Fruit fly (Drosophila melanogaster) whole organism, embryonic: ENCODE measurements around the gene COX7AL.

Experiments
- Antp ChIP-seq: fragments of 200-800 bp; sonication (Bioruptor generic); optimal IDR thresholded peaks from 3 replicates; lab custom pipeline; 2016; ENCODE audit warnings: missing biosample characterization, missing genetic modification characterization
- CG10654 ChIP-seq: fragments of 200-800 bp; sonication (Bioruptor generic); optimal IDR thresholded peaks from 2 replicates; lab custom pipeline; 2016; ENCODE audit warnings: missing biosample characterization, missing genetic modification characterization
- CG14965 ChIP-seq: fragments of 200-800 bp; sonication (Bioruptor generic); optimal IDR thresholded peaks from 2 replicates; lab custom pipeline; 2016; ENCODE audit warnings: missing biosample characterization, missing genetic modification characterization, borderline replicate concordance
- CG17829 ChIP-seq: fragments of 200-800 bp; optimal IDR thresholded peaks from 2 replicates; lab custom pipeline; 2019; ENCODE audit warnings: missing biosample characterization, mild to moderate bottlenecking, missing genetic modification characterization, moderate library complexity
- CG18599 ChIP-seq: fragments of 200-800 bp; sonication (Bioruptor generic); optimal IDR thresholded peaks from 3 replicates; lab custom pipeline; 2017; ENCODE audit warnings: missing biosample characterization, missing genetic modification characterization, mild to moderate bottlenecking, moderate library complexity, missing genetic modification reagents
- CG18619 ChIP-seq: fragments of 200-800 bp; sonication (Bioruptor generic); optimal IDR thresholded peaks from 3 replicates; lab custom pipeline; 2017; ENCODE audit warnings: missing biosample characterization, mild to moderate bottlenecking, missing genetic modification characterization
- CG2202 ChIP-seq: fragments of 200-800 bp; sonication (Bioruptor generic); optimal IDR thresholded peaks from 2 replicates; lab custom pipeline; 2018; ENCODE audit warnings: missing biosample characterization, mild to moderate bottlenecking, missing genetic modification characterization
- CG2712 ChIP-seq: fragments of 200-800 bp; optimal IDR thresholded peaks from 3 replicates; lab custom pipeline; 2019; ENCODE audit warnings: missing biosample characterization, mild to moderate bottlenecking, missing genetic modification characterization, moderate library complexity
- CG4404 ChIP-seq: fragments of 200-800 bp; sonication (Bioruptor generic); IDR thresholded peaks from 2 replicates; pipeline ENCODE4 v1.3.6; 2022; ENCODE audit warnings: missing biosample characterization, missing genetic modification characterization
- CG6254 ChIP-seq: fragments of 200-800 bp; sonication (Bioruptor generic); optimal IDR thresholded peaks from 3 replicates; lab custom pipeline; 2017; ENCODE audit warnings: mild to moderate bottlenecking, missing biosample characterization, missing genetic modification reagents, missing genetic modification characterization
- CG6854 ChIP-seq: fragments of 200-800 bp; sonication (Bioruptor generic); optimal IDR thresholded peaks from 3 replicates; lab custom pipeline; 2017; ENCODE audit warnings: missing biosample characterization, mild to moderate bottlenecking, missing genetic modification characterization
- CG7963 ChIP-seq: fragments of 200-800 bp; sonication (Bioruptor generic); IDR thresholded peaks from 3 replicates; pipeline ENCODE4 v1.3.6; 2022; ENCODE audit warnings: missing biosample characterization, missing genetic modification characterization; ENCODE audit not compliant: partially characterized antibody
- CG8478 ChIP-seq: fragments of >200 bp; optimal IDR thresholded peaks from 2 replicates; lab custom pipeline; 2018
- CTCF ChIP-seq: fragments of 200-800 bp; sonication (Bioruptor generic); optimal IDR thresholded peaks from 2 replicates; lab custom pipeline; 2017; ENCODE audit warnings: missing biosample characterization, mild to moderate bottlenecking, missing genetic modification characterization, moderate library complexity
- ERR ChIP-seq: fragments of 200-800 bp; sonication (Bioruptor generic); optimal IDR thresholded peaks from 2 replicates; lab custom pipeline; 2016; ENCODE audit warnings: missing biosample characterization, missing genetic modification characterization
- Gug ChIP-seq: fragments of 200-800 bp; sonication (Bioruptor generic); IDR thresholded peaks from 4 replicates; pipeline ENCODE4 v1.3.6; 2022; ENCODE audit warnings: missing biosample characterization, missing genetic modification characterization
- Meics ChIP-seq: fragments of 200-800 bp; sonication (Bioruptor generic); optimal IDR thresholded peaks from 2 replicates; lab custom pipeline; 2017; ENCODE audit warnings: missing biosample characterization, mild to moderate bottlenecking, missing genetic modification characterization
- Nf-YB ChIP-seq: fragments of 200-800 bp; sonication (Bioruptor generic); optimal IDR thresholded peaks from 3 replicates; lab custom pipeline; 2019; ENCODE audit warnings: missing biosample characterization, mild to moderate bottlenecking, missing genetic modification characterization, moderate library complexity
- Nf-YC ChIP-seq: fragments of 200-800 bp; optimal IDR thresholded peaks from 3 replicates; lab custom pipeline; 2019; ENCODE audit warnings: missing biosample characterization, mild to moderate bottlenecking, missing genetic modification characterization, moderate library complexity
- Pdp1 ChIP-seq, 2 experiments: fragments of 200-800 bp; sonication (Bioruptor generic); optimal IDR thresholded peaks; 3 replicates each; lab custom pipeline; 2016; ENCODE audit warnings: missing biosample characterization in 2 of 2, missing genetic modification characterization in 2 of 2, mild to moderate bottlenecking in 1 of 2, moderate library complexity in 1 of 2
- Xrp1 ChIP-seq: fragments of 200-800 bp; sonication (Bioruptor generic); IDR thresholded peaks from 2 replicates; pipeline ENCODE4 v1.3.6; 2022; ENCODE audit warnings: missing biosample characterization, missing genetic modification characterization
- bab2 ChIP-seq: fragments of 200-800 bp; sonication (Bioruptor generic); optimal IDR thresholded peaks from 2 replicates; lab custom pipeline; 2016; ENCODE audit warnings: missing biosample characterization, missing genetic modification characterization
- cad ChIP-seq: fragments of >200 bp; optimal IDR thresholded peaks from 2 replicates; lab custom pipeline; 2017; ENCODE audit warnings: missing biosample characterization, missing genetic modification characterization
- fd3F ChIP-seq: fragments of 200-800 bp; sonication (Bioruptor generic); optimal IDR thresholded peaks from 2 replicates; lab custom pipeline; 2018; ENCODE audit warnings: missing biosample characterization, mild to moderate bottlenecking, missing genetic modification characterization, moderate library complexity
- fd96Cb ChIP-seq: fragments of 200-800 bp; sonication (Bioruptor generic); optimal IDR thresholded peaks from 2 replicates; lab custom pipeline; 2018; ENCODE audit warnings: missing biosample characterization, mild to moderate bottlenecking, missing genetic modification characterization, moderate library complexity
- hkb ChIP-seq, 2 experiments: fragments of 200-800 bp in 1 of 2; fragments of >200 bp in 1 of 2; sonication (Bioruptor generic) in 1 of 2; IDR thresholded peaks in 1 of 2; optimal IDR thresholded peaks in 1 of 2; 2 replicates each; pipeline versions ENCODE4 v1.3.6 to Lab custom; 2017 to 2022; ENCODE audit warnings: missing biosample characterization in 1 of 2, missing genetic modification characterization in 1 of 2
- nerfin-1 ChIP-seq: fragments of 200-800 bp; sonication (Bioruptor generic); optimal IDR thresholded peaks from 3 replicates; lab custom pipeline; 2019; ENCODE audit warnings: missing biosample characterization, mild to moderate bottlenecking, missing genetic modification characterization, moderate library complexity
- nmo ChIP-seq: fragments of 200-800 bp; sonication (Bioruptor generic); optimal IDR thresholded peaks from 2 replicates; lab custom pipeline; 2018; ENCODE audit warnings: missing biosample characterization, mild to moderate bottlenecking, missing genetic modification characterization, moderate library complexity
- seq ChIP-seq: fragments of 200-800 bp; sonication (Bioruptor generic); IDR thresholded peaks from 2 replicates; pipeline ENCODE4 v1.3.6; 2022; ENCODE audit warnings: missing biosample characterization, missing genetic modification characterization
- sob ChIP-seq: fragments of 200-800 bp; sonication (Bioruptor generic); IDR thresholded peaks from 2 replicates; pipeline ENCODE4 v1.3.6; 2022; ENCODE audit warnings: missing biosample characterization, missing genetic modification characterization
- toy ChIP-seq: fragments of 200-800 bp; sonication (Bioruptor generic); IDR thresholded peaks from 2 replicates; pipeline ENCODE4 v1.3.6; 2022; ENCODE audit warnings: missing biosample characterization, missing genetic modification characterization
- trh ChIP-seq: fragments of 200-800 bp; sonication (Bioruptor generic); optimal IDR thresholded peaks from 2 replicates; lab custom pipeline; 2016; ENCODE audit warnings: missing biosample characterization, missing genetic modification characterization
- vfl ChIP-seq: fragments of 200-800 bp; sonication (Bioruptor generic); optimal IDR thresholded peaks from 2 replicates; lab custom pipeline; 2016; ENCODE audit warnings: missing biosample characterization, missing genetic modification characterization

The COX7AL gene

DNA sequence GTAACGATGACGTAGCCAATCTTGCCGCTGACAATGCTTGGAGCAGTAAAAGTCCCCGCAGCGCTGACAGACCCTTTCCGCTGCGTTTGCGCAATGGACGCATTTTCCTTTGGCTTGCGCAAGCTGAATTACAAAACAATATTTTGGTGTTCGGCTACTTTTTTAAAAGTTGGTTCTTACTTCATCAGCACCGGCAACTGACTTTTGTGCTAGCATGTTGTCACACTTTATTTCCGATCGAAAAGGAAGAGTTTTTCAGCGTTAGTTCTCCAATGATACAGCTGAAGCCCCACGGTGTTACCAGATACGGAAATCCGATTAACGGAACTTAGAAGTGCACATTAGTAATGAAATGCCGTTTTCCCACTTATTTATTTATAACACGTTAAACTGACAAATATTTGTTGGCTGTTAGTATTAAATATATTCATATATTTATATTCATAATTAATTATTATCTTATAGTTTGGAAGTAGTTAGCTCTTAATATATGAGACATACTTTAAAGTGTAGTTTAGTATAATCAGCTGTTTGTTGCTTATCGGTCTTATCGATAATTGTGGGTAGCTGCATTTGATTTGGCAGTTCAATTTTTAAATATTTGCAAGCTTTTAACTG lies 18.9 kb downstream of the COX7AL start, which contains the start of the genes Veneno and CG7963 (continued):
- peak; percentile 71 for TF ChIP-seq nmo
- no peak for TF ChIP-seq Xrp1
- TF ChIP-seq Gug = no peak
- TF ChIP-seq seq (GFP tag; lab: Robert Waterston, UW) = no peak
- TF ChIP-seq Meics = peak; percentile 27
- no peak for TF ChIP-seq CG14965 (GFP tag; lab: Kevin White, UChicago)
- TF ChIP-seq vfl (GFP tag; lab: Kevin White, UChicago) = no peak
- TF ChIP-seq Pdp1 (GFP tag; optimal IDR thresholded peaks at IDR 0.05; lab: Kevin White, UChicago) = no peak
- peak; percentile 77 for TF ChIP-seq CG2712
- TF ChIP-seq fd3F (GFP tag; lab: Kevin White, UChicago) = no peak
- no peak for TF ChIP-seq CG6854
- TF ChIP-seq CG6254 (GFP tag; lab: Kevin White, UChicago) = no peak
- TF ChIP-seq CG2202 (tag; lab: Kevin White, UChicago) = no peak
- no peak for TF ChIP-seq hkb (optimal IDR thresholded peaks at IDR 0.05; lab: Kevin White, UChicago)
- TF ChIP-seq hkb (GFP tag; IDR thresholded peaks at IDR 0.05; lab: Robert Waterston, UW) = no peak
- no peak for TF ChIP-seq CG18619 (GFP tag; lab: Kevin White, UChicago)
- no peak for TF ChIP-seq CG4404 (GFP tag; lab: Robert Waterston, UW)
- no peak for TF ChIP-seq CG8478 (lab: Kevin White, UChicago)
- TF ChIP-seq trh (GFP tag; lab: Kevin White, UChicago) = no peak
- TF ChIP-seq ERR (GFP tag; lab: Kevin White, UChicago) = no peak
- TF ChIP-seq nerfin-1 (tag; lab: Kevin White, UChicago) = peak; percentile 30
- TF ChIP-seq CG7963 (GFP tag; lab: Robert Waterston, UW) = no peak
- 0 out of 2 replicates have a peak, but pooled peaks have one; percentile 35 for TF ChIP-seq sob (GFP tag; lab: Robert Waterston, UW)
- peak; percentile 4 for TF ChIP-seq CG10654 (GFP tag; lab: Kevin White, UChicago)
- TF ChIP-seq Antp (GFP tag; lab: Kevin White, UChicago) = no peak
- no peak for TF ChIP-seq toy
- no peak for TF ChIP-seq bab2 (GFP tag; lab: Kevin White, UChicago)

- TF ChIP-seq Nf-YB (peak; percentile 74), cad (no peak), Nf-YC (tag; lab: Kevin White, UChicago) (peak; percentile 72)
Observed at dm6 chr3R:8368553-8368952, 25.1 kb downstream of the COX7AL start.

dm6 chr3R:8389636-8390035 lies 46.2 kb downstream of the COX7AL start:
- no peak for TF ChIP-seq CG17829 (tag; lab: Kevin White, UChicago)
- no peak for TF ChIP-seq CG18599 (GFP tag; lab: Kevin White, UChicago)
- no peak for TF ChIP-seq fd96Cb (tag; lab: Kevin White, UChicago)
- peak; percentile 84 for TF ChIP-seq CTCF
